Fruit fly (Drosophila melanogaster): ENCODE results near the gene fry.

Gene fry

DNA sequence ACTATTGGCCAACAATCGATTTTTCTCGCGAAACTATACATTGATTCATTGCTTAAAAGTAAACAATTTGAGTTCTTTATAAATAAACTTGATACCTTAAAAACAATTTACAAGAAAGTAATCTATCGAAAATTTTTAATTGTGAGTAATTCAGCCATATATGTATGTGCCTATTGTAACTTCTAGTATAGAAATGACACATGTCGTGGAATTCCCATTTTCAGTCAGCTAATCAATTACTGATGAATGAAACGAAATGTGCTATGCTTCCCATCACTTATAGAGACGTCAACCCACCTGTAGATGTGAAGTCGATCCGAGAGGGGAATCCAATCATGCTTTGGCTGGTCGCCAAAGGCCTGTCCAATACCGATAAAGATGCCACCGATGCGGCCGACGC, 32.3 kb upstream of the fry start:
- TF ChIP-seq ttk (optimal IDR thresholded peaks at IDR 0.05) (no peak), psq (optimal IDR thresholded peaks at IDR 0.05) (no peak), h (optimal IDR thresholded peaks at IDR 0.05) (no peak), Myc (optimal IDR thresholded peaks at IDR 0.05) (no peak), Sin3A (optimal IDR thresholded peaks at IDR 0.05) (no peak), insv (optimal IDR thresholded peaks at IDR 0.05) (no peak)

DNA sequence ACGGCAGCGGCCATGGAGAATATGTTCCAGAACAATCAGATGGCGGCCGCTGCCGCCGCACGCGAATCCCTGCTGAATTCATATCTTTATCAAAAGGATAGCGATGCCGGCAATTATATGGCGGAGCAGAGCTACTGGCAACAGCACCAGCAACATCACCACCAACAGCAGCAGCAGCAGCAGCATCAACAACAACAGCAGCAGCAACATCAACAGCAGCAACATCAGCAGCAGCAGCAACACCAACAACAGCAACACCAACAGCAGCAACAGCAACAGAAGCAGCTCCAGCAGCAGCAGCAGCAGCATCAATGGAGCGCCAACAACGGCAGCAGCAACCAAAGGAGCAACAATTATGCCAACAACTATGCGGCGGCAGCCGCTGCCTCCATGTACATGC, 29.9 kb upstream of the fry start:
- TF ChIP-seq ttk (optimal IDR thresholded peaks at IDR 0.05) (no peak), h (optimal IDR thresholded peaks at IDR 0.05) (no peak), Myc (optimal IDR thresholded peaks at IDR 0.05) (no peak), insv (optimal IDR thresholded peaks at IDR 0.05) (no peak), Sin3A (optimal IDR thresholded peaks at IDR 0.05) (no peak), psq (optimal IDR thresholded peaks at IDR 0.05) (no peak)

DNA sequence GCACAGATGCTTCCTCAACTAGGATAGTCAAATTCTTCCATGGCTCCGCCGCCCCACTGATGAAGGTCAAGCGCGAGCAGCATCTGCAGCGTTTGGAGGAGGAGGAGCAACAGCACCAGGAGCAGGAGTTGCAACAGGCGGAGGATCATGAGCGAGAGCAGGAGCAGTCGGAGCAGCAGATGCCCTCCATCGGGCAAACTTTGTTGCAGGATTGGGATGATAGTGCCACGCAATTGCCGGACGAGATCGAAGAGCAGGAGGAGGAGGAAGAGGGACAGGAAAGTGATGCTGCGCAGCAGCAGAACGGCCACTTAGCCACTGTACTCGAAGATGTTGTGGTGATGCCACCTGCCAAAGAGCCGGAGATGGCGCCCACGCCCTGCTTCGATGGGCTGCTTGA, 26.7 kb upstream of the fry start:
- TF ChIP-seq ttk (optimal IDR thresholded peaks at IDR 0.05) (no peak), Myc (optimal IDR thresholded peaks at IDR 0.05) (no peak), insv (optimal IDR thresholded peaks at IDR 0.05) (no peak), psq (optimal IDR thresholded peaks at IDR 0.05) (no peak), Sin3A (optimal IDR thresholded peaks at IDR 0.05) (no peak), h (optimal IDR thresholded peaks at IDR 0.05) (no peak)

DNA sequence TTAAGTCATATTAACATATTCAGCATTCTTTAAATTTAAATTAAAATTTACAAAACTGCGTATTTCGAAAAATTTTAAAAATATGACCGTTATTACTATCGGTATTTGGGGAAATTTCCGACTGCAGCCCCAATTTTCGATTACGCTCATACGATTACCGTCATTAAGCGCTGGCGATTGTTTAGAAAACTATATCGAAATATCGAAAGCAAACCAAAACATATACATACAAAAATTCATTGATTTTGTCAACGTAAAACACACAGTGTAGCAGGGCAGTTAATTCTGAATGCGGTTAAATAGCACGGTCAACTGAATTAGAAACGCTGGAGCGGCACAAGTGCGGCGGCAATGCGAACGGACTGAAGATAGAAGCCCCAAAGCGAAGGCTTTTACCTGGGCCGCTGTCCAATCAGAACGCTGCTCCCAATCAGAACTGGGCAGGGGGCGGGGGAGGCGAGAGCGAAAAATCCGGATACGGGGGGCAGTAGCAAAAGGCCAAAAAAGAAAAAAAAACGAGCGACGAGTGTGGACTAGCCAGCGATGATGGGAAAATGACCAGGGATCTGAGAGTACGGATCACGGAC, 25.4 kb upstream of the fry start, which contains the start of gene CG16711:
Gene CG16711 (plus strand): TSS at position 170 of the 587 bp plus-strand sequence.
- no peak for TF ChIP-seq psq (optimal IDR thresholded peaks at IDR 0.05)
- no peak for TF ChIP-seq Sin3A (optimal IDR thresholded peaks at IDR 0.05)
- no peak for TF ChIP-seq Myc (optimal IDR thresholded peaks at IDR 0.05)
- TF ChIP-seq ttk (optimal IDR thresholded peaks at IDR 0.05), result no peak
- TF ChIP-seq insv (optimal IDR thresholded peaks at IDR 0.05), result no peak
- no peak for TF ChIP-seq h (optimal IDR thresholded peaks at IDR 0.05)

DNA sequence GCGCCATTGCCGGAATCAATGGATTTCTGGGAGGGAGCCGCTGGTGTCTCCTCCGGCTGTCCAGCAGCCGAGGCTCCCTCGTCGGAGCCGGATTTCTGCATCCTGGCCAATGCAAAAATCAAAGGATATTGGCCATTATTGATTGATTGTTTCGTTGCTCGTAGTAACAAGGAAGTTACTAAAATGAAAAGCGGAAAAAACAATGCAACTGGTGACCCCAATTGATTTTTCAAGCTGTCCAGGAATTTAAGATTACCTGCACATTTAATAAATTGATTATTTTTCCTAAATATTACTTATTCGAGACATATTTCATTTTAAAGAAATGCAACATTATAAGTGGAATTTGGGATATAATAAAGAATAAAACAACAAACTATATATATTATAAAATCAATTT, 24.6 kb upstream of the fry start, which contains the start of gene CG6761:
Gene CG6761 (minus strand): TSS at position 101 of the 400 bp plus-strand sequence.
- TF ChIP-seq Sin3A (optimal IDR thresholded peaks at IDR 0.05) (no peak), Myc (optimal IDR thresholded peaks at IDR 0.05) (no peak), psq (optimal IDR thresholded peaks at IDR 0.05) (no peak), h (optimal IDR thresholded peaks at IDR 0.05) (no peak), ttk (optimal IDR thresholded peaks at IDR 0.05) (no peak)

DNA sequence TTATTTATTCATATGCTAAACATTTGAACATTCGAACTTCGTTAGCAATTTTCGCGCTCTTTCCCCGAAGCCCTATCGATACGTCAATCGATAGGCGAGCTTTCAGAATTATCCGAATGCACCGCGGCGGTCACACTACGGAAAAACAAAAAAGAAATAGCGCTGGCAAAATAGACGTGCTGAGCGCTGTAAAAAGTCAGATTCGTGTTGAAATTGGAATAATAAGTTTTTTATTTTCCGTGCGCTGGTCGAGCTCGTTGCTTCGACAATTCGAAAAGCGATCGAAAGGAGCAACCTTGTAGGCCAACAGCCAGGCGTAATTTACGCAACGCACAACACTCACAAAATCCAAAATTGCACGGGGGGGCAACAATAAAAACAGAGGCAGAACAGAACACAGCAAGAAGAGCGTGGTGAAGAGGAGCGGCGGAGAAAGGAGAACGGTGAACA, 19.3 kb upstream of the fry start, which contains the start of gene Ubc4:
Gene Ubc4 (plus strand): TSS at position 144 of the 450 bp plus-strand sequence.
- TF ChIP-seq insv (optimal IDR thresholded peaks at IDR 0.05) (no peak), Sin3A (optimal IDR thresholded peaks at IDR 0.05) (no peak), psq (optimal IDR thresholded peaks at IDR 0.05) (no peak), Myc (optimal IDR thresholded peaks at IDR 0.05) (no peak), h (optimal IDR thresholded peaks at IDR 0.05) (no peak), ttk (optimal IDR thresholded peaks at IDR 0.05) (no peak)

- TF ChIP-seq Myc (optimal IDR thresholded peaks at IDR 0.05) (no peak), insv (optimal IDR thresholded peaks at IDR 0.05) (no peak), h (optimal IDR thresholded peaks at IDR 0.05) (no peak), Sin3A (optimal IDR thresholded peaks at IDR 0.05) (no peak), ttk (optimal IDR thresholded peaks at IDR 0.05) (no peak), psq (optimal IDR thresholded peaks at IDR 0.05) (no peak)
These were observed 18.6 kb upstream of the fry start for dm6 chr3L:9697527-9697883.

dm6 chr3L:9696650-9697526, 18.0 kb upstream of the fry start, which contains the start of gene Prps:
Prps (minus strand) TSS chr3L:9696700.
- TF ChIP-seq Sin3A (optimal IDR thresholded peaks at IDR 0.05), result no peak
- no peak for TF ChIP-seq insv (optimal IDR thresholded peaks at IDR 0.05)
- no peak for TF ChIP-seq psq (optimal IDR thresholded peaks at IDR 0.05)
- TF ChIP-seq ttk (optimal IDR thresholded peaks at IDR 0.05), result no peak
- no peak for TF ChIP-seq h (optimal IDR thresholded peaks at IDR 0.05)
- TF ChIP-seq Myc (optimal IDR thresholded peaks at IDR 0.05), result no peak

- TF ChIP-seq h (optimal IDR thresholded peaks at IDR 0.05), result no peak
- TF ChIP-seq Myc (optimal IDR thresholded peaks at IDR 0.05), result no peak
- TF ChIP-seq insv (optimal IDR thresholded peaks at IDR 0.05), result no peak
- no peak for TF ChIP-seq Sin3A (optimal IDR thresholded peaks at IDR 0.05)
- TF ChIP-seq ttk (optimal IDR thresholded peaks at IDR 0.05), result no peak
- no peak for TF ChIP-seq psq (optimal IDR thresholded peaks at IDR 0.05)
These were observed 16.7 kb upstream of the fry start for dm6 chr3L:9695647-9696046.

- TF ChIP-seq ttk (optimal IDR thresholded peaks at IDR 0.05) (no peak), psq (optimal IDR thresholded peaks at IDR 0.05) (no peak), insv (optimal IDR thresholded peaks at IDR 0.05) (no peak), h (optimal IDR thresholded peaks at IDR 0.05) (no peak), Sin3A (optimal IDR thresholded peaks at IDR 0.05) (no peak), Myc (optimal IDR thresholded peaks at IDR 0.05) (no peak)
These were observed 16.3 kb upstream of the fry start for dm6 chr3L:9695242-9695641.

- TF ChIP-seq ttk (optimal IDR thresholded peaks at IDR 0.05) (no peak), Sin3A (optimal IDR thresholded peaks at IDR 0.05) (no peak), psq (optimal IDR thresholded peaks at IDR 0.05) (no peak), h (optimal IDR thresholded peaks at IDR 0.05) (no peak), Myc (optimal IDR thresholded peaks at IDR 0.05) (no peak), insv (optimal IDR thresholded peaks at IDR 0.05) (no peak)
These were observed 15.9 kb upstream of the fry start for dm6 chr3L:9694867-9695236.

- TF ChIP-seq h (optimal IDR thresholded peaks at IDR 0.05) (no peak), ttk (optimal IDR thresholded peaks at IDR 0.05) (no peak), Myc (optimal IDR thresholded peaks at IDR 0.05) (no peak), Sin3A (optimal IDR thresholded peaks at IDR 0.05) (no peak)
These were observed 15.4 kb upstream of the fry start for dm6 chr3L:9694169-9694866.

Measured in Kc167 (cell line).